Fruit fly (Drosophila melanogaster): Measurements from ENCODE around the gene CG18284.

CG18284 gene

DNA sequence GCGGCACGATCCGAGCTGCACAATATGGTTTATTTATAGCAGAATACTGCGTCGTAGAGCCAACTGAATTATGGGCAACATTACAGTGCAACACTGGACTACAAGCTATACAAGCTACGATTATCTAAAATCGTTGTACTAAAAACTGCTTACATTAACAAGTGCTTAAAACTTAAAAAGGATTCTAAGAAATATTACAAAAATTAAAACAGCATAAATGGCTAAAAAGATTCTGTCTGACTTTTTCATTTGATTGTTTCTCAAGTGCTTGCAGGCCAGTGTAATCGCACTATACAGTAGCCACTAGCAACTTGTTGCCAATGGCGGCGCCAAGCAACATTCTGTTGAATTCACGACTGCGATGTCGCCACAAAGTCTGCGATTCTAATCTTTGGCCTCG is 27.0 kb upstream of the CG18284 start (continued):
- TF ChIP-seq cad (GFP tag; optimal IDR thresholded peaks at IDR 0.05) (no peak), Hmr (GFP tag; optimal IDR thresholded peaks at IDR 0.05) (peak; percentile 44), pb (GFP tag; optimal IDR thresholded peaks at IDR 0.05) (peak; percentile 44), usp (GFP tag; optimal IDR thresholded peaks at IDR 0.05) (no peak), CG34224 (GFP tag; IDR thresholded peaks at IDR 0.05; ENCODE audit: partially characterized antibody) (no peak), CG4730 (GFP tag; IDR thresholded peaks at IDR 0.05) (peak; percentile 77), Hey (tag; optimal IDR thresholded peaks at IDR 0.05) (no peak), ato (GFP tag; IDR thresholded peaks at IDR 0.05; ENCODE audit: partially characterized antibody) (no peak), CG6765 (GFP tag; optimal IDR thresholded peaks at IDR 0.05) (no peak), CG1233 (GFP tag; optimal IDR thresholded peaks at IDR 0.05) (peak; percentile 57), sug (tag; optimal IDR thresholded peaks at IDR 0.05) (no peak), CG3407 (GFP tag; optimal IDR thresholded peaks at IDR 0.05) (peak; percentile 72), CG10274 (GFP tag; optimal IDR thresholded peaks at IDR 0.05) (no peak), CG1529 (GFP tag; optimal IDR thresholded peaks at IDR 0.05) (peak; percentile 55), CG11560 (tag; IDR thresholded peaks at IDR 0.05) (0 out of 3 replicates have a peak, but pooled peaks have one; percentile 24), Fer2 (tag; optimal IDR thresholded peaks at IDR 0.05) (no peak), CG17328 (GFP tag; IDR thresholded peaks at IDR 0.05) (peak; percentile 86), Sry-δ (GFP tag; optimal IDR thresholded peaks at IDR 0.05) (peak; percentile 0), Opbp (GFP tag; IDR thresholded peaks at IDR 0.05; ENCODE audit: partially characterized antibody) (no peak), Mrtf (GFP tag; IDR thresholded peaks at IDR 0.05) (peak; percentile 57; the same call in 2 of the 3 replicates), Neu2 (GFP tag; optimal IDR thresholded peaks at IDR 0.05; ENCODE audit: borderline replicate concordance) (no peak), Dad (GFP tag; optimal IDR thresholded peaks at IDR 0.05) (peak; percentile 26), crol (GFP tag; IDR thresholded peaks at IDR 0.05) (no peak), gfzf (GFP tag; optimal IDR thresholded peaks at IDR 0.05) (no peak), CG4282 (GFP tag; optimal IDR thresholded peaks at IDR 0.05) (no peak), CG13775 (GFP tag; optimal IDR thresholded peaks at IDR 0.05) (peak; percentile 30), Ets65A (GFP tag) (peak; percentile 89), nmo (GFP tag; optimal IDR thresholded peaks at IDR 0.05) (peak; percentile 80), CG32772 (GFP tag; IDR thresholded peaks at IDR 0.05) (peak; percentile 80), stc (GFP tag; IDR thresholded peaks at IDR 0.05) (peak; percentile 89), Lpt (GFP tag; optimal IDR thresholded peaks at IDR 0.05) (no peak), Doc2 (GFP tag; IDR thresholded peaks at IDR 0.05) (no peak), CG31388 (GFP tag; optimal IDR thresholded peaks at IDR 0.05) (no peak), pum (GFP tag; optimal IDR thresholded peaks at IDR 0.05) (peak; percentile 52), Dip3 (GFP tag; optimal IDR thresholded peaks at IDR 0.05) (peak; percentile 19), tna (GFP tag; IDR thresholded peaks at IDR 0.05; ENCODE audit: partially characterized antibody) (no peak), CG18599 (GFP tag; optimal IDR thresholded peaks at IDR 0.05) (peak; percentile 68), psq (GFP tag; optimal IDR thresholded peaks at IDR 0.05) (no peak), emc (GFP tag; optimal IDR thresholded peaks at IDR 0.05) (no peak), CG6254 (GFP tag; optimal IDR thresholded peaks at IDR 0.05) (peak; percentile 73), CG11398 (GFP tag; optimal IDR thresholded peaks at IDR 0.05) (peak; percentile 24), trh (GFP tag; optimal IDR thresholded peaks at IDR 0.05) (no peak), CG32767 (GFP tag; IDR thresholded peaks at IDR 0.05) (peak; percentile 79), CG15514 (GFP tag; optimal IDR thresholded peaks at IDR 0.05) (peak; percentile 14), CG6654 (GFP tag; optimal IDR thresholded peaks at IDR 0.05) (peak; percentile 4), tll (GFP tag; optimal IDR thresholded peaks at IDR 0.05) (no peak), ash1 (GFP tag; optimal IDR thresholded peaks at IDR 0.05) (no peak), aop (GFP tag; IDR thresholded peaks at IDR 0.05) (no peak; the same call in 1 of the 2 replicates), Dfd (GFP tag; optimal IDR thresholded peaks at IDR 0.05) (no peak), CG14710 (tag; optimal IDR thresholded peaks at IDR 0.05) (peak; percentile 72), Ada2b (GFP tag; IDR thresholded peaks at IDR 0.05) (peak; percentile 69)
